Fruit fly (Drosophila melanogaster): ENCODE measurements around the gene CG6749.

CG6749 gene

dm6 chr3L:9744060-9744549 is 10.5 kb upstream of the CG6749 start (continued):
- TF ChIP-seq CG6792 (GFP tag; optimal IDR thresholded peaks at IDR 0.05) (peak; percentile 91), CG6276 (GFP tag; optimal IDR thresholded peaks at IDR 0.05) (peak; percentile 96), fkh (GFP tag; optimal IDR thresholded peaks at IDR 0.05) (no peak), CG32006 (GFP tag; optimal IDR thresholded peaks at IDR 0.05) (peak; percentile 96), CG11294 (GFP tag; IDR thresholded peaks at IDR 0.05) (peak; percentile 90), OdsH (GFP tag; optimal IDR thresholded peaks at IDR 0.05) (peak; percentile 89), Hr38 (GFP tag; optimal IDR thresholded peaks at IDR 0.05) (no peak), dac (GFP tag; optimal IDR thresholded peaks at IDR 0.05) (peak; percentile 96), CG34406 (GFP tag; optimal IDR thresholded peaks at IDR 0.05) (peak; percentile 87), Lpt (GFP tag; optimal IDR thresholded peaks at IDR 0.05) (peak; percentile 98), CG10669 (GFP tag; optimal IDR thresholded peaks at IDR 0.05) (peak; percentile 98), CG3032 (tag; optimal IDR thresholded peaks at IDR 0.05) (peak; percentile 98), fd85E (GFP tag; optimal IDR thresholded peaks at IDR 0.05) (peak; percentile 87), CG4318 (GFP tag; optimal IDR thresholded peaks at IDR 0.05) (peak; percentile 95), Blimp-1 (GFP tag; optimal IDR thresholded peaks at IDR 0.05) (peak; percentile 91), pdm3 (GFP tag; optimal IDR thresholded peaks at IDR 0.05) (peak; percentile 89), topi (GFP tag; optimal IDR thresholded peaks at IDR 0.05) (peak; percentile 94), CG11762 (GFP tag; optimal IDR thresholded peaks at IDR 0.05; ENCODE audit: insufficient read depth) (peak; percentile 96), Gug (GFP tag; IDR thresholded peaks at IDR 0.05) (peak; percentile 90), CG8319 (GFP tag; optimal IDR thresholded peaks at IDR 0.05) (peak; percentile 70), Smox (GFP tag; optimal IDR thresholded peaks at IDR 0.05) (peak; percentile 88), Met (GFP tag; optimal IDR thresholded peaks at IDR 0.05) (peak; percentile 89)

- no peak for TF ChIP-seq Hr4 (GFP tag; optimal IDR thresholded peaks at IDR 0.05)
- TF ChIP-seq lz (GFP tag; optimal IDR thresholded peaks at IDR 0.05): peak; percentile 66
- TF ChIP-seq achi (GFP tag; optimal IDR thresholded peaks at IDR 0.05): peak; percentile 44
- peak; percentile 9; the same call in 1 of the 2 replicates for TF ChIP-seq CG15336 (GFP tag; IDR thresholded peaks at IDR 0.05)
- TF ChIP-seq pdm3 (GFP tag; optimal IDR thresholded peaks at IDR 0.05): peak; percentile 28
- peak; percentile 55 for TF ChIP-seq Sox102F (GFP tag; optimal IDR thresholded peaks at IDR 0.05)
- peak; percentile 3 for TF ChIP-seq CG6792 (GFP tag; optimal IDR thresholded peaks at IDR 0.05)
- peak; percentile 37 for TF ChIP-seq Ets21C (GFP tag; optimal IDR thresholded peaks at IDR 0.05)
- peak; percentile 28 for TF ChIP-seq fd59A (GFP tag; optimal IDR thresholded peaks at IDR 0.05)
- TF ChIP-seq CG10631 (GFP tag; optimal IDR thresholded peaks at IDR 0.05): peak; percentile 62
- peak; percentile 53 for TF ChIP-seq CG11762 (GFP tag; optimal IDR thresholded peaks at IDR 0.05; ENCODE audit: insufficient read depth)
- TF ChIP-seq CG6808 (GFP tag; optimal IDR thresholded peaks at IDR 0.05): peak; percentile 85
- TF ChIP-seq Eip78C (GFP tag): peak; percentile 82
- TF ChIP-seq Sox14 (GFP tag; optimal IDR thresholded peaks at IDR 0.05): peak; percentile 60
- TF ChIP-seq Met (GFP tag; optimal IDR thresholded peaks at IDR 0.05): peak; percentile 69
- TF ChIP-seq CG6854 (GFP tag; optimal IDR thresholded peaks at IDR 0.05): no peak
- peak; percentile 42 for TF ChIP-seq Hr39 (GFP tag; optimal IDR thresholded peaks at IDR 0.05)
- TF ChIP-seq Eip93F (GFP tag; optimal IDR thresholded peaks at IDR 0.05): no peak
- peak; percentile 83 for TF ChIP-seq CG3032 (tag; optimal IDR thresholded peaks at IDR 0.05)
- peak; percentile 43 for TF ChIP-seq CG7368 (GFP tag; optimal IDR thresholded peaks at IDR 0.05)
- TF ChIP-seq svp (GFP tag): peak; percentile 76
- peak; percentile 10 for TF ChIP-seq net (GFP tag; optimal IDR thresholded peaks at IDR 0.05)
- no peak for TF ChIP-seq CG4318 (GFP tag; optimal IDR thresholded peaks at IDR 0.05)
- TF ChIP-seq esn (GFP tag; optimal IDR thresholded peaks at IDR 0.05): peak; percentile 67
- no peak for TF ChIP-seq CG8632 (GFP tag; optimal IDR thresholded peaks at IDR 0.05)
- peak; percentile 82 for TF ChIP-seq cyc (GFP tag; optimal IDR thresholded peaks at IDR 0.05)
- TF ChIP-seq CG32006 (GFP tag; optimal IDR thresholded peaks at IDR 0.05): peak; percentile 47
- peak; percentile 55 for TF ChIP-seq Blimp-1 (GFP tag; optimal IDR thresholded peaks at IDR 0.05)
- no peak for TF ChIP-seq fkh (GFP tag; optimal IDR thresholded peaks at IDR 0.05)
- TF ChIP-seq acj6 (GFP tag; optimal IDR thresholded peaks at IDR 0.05): peak; percentile 33
- TF ChIP-seq Hr38 (GFP tag; optimal IDR thresholded peaks at IDR 0.05): no peak
- no peak for TF ChIP-seq Sox15 (GFP tag; optimal IDR thresholded peaks at IDR 0.05)
- no peak for TF ChIP-seq CG6276 (GFP tag; optimal IDR thresholded peaks at IDR 0.05)
- no peak for TF ChIP-seq fd85E (GFP tag; optimal IDR thresholded peaks at IDR 0.05)
- peak; percentile 35 for TF ChIP-seq Lpt (GFP tag; optimal IDR thresholded peaks at IDR 0.05)
- peak; percentile 42; the same call in 2 of the 3 replicates for TF ChIP-seq eg (GFP tag; IDR thresholded peaks at IDR 0.05)
- TF ChIP-seq OdsH (GFP tag; optimal IDR thresholded peaks at IDR 0.05): peak; percentile 15
- TF ChIP-seq CG8319 (GFP tag; optimal IDR thresholded peaks at IDR 0.05): no peak
- TF ChIP-seq CG31627 (GFP tag; optimal IDR thresholded peaks at IDR 0.05): peak; percentile 40
- TF ChIP-seq dac (GFP tag; optimal IDR thresholded peaks at IDR 0.05): no peak
- no peak for TF ChIP-seq CG11294 (GFP tag; IDR thresholded peaks at IDR 0.05)
- peak; percentile 20 for TF ChIP-seq spab (GFP tag; optimal IDR thresholded peaks at IDR 0.05)
Measured at dm6 chr3L:9742342-9742741, 8.7 kb upstream of the CG6749 start.
